Worm (Caenorhabditis elegans) whole organism, L4/young adult: ENCODE results near the gene nhr-68.
A peak's percentile ranks its signal among the peaks of the same experiment; 100 is the strongest.

Experiments used
- W03F9.2 ChIP-seq: fragments of 150-350 bp; optimal IDR thresholded peaks from 2 replicates; lab custom pipeline; 2014; ENCODE audit warnings: missing biosample characterization, missing genetic modification characterization
- dao-5 ChIP-seq: sonication (generic microtip); optimal IDR thresholded peaks from 2 replicates; lab custom pipeline; 2016; ENCODE audit warnings: missing genotype, missing genetic modification characterization, moderate library complexity, missing compliant biosample characterization
- him-1 ChIP-seq: sonication (generic microtip); optimal IDR thresholded peaks from 2 replicates; lab custom pipeline; 2016; ENCODE audit warnings: missing genotype, missing genetic modification reagents, missing genetic modification characterization, missing compliant biosample characterization

Gene nhr-68

ce11 chrV:11572803-11573490 lies at the start of gene nhr-68, which contains the start of gene H12C20.7:
Gene nhr-68 (plus strand): TSS chrV:11573440.
Gene H12C20.7 (minus strand): TSS chrV:11572990.
- TF ChIP-seq dao-5 (tag; lab: Kevin White, UChicago): no peak
- TF ChIP-seq W03F9.2 (tag; lab: Kevin White, UChicago): peak; percentile 60

- TF ChIP-seq him-1 (tag; lab: Kevin White, UChicago) (no peak), dao-5 (tag; lab: Kevin White, UChicago) (no peak), W03F9.2 (tag; lab: Kevin White, UChicago) (no peak)
Observed at ce11 chrV:11525338-11525737, 47.9 kb upstream of the nhr-68 start.

ce11 chrV:11526927-11527491 lies 46.2 kb upstream of the nhr-68 start:
- TF ChIP-seq him-1 (tag; lab: Kevin White, UChicago) (no peak), W03F9.2 (tag; lab: Kevin White, UChicago) (no peak), dao-5 (tag; lab: Kevin White, UChicago) (no peak)

- no peak for TF ChIP-seq dao-5 (tag; lab: Kevin White, UChicago)
- no peak for TF ChIP-seq W03F9.2 (tag; lab: Kevin White, UChicago)
- TF ChIP-seq him-1 (tag; lab: Kevin White, UChicago): no peak
Observed at ce11 chrV:11527531-11527930, 45.7 kb upstream of the nhr-68 start, which contains the start of gene ccch-1. Gene ccch-1 (plus strand): TSS chrV:11527831.

- TF ChIP-seq W03F9.2 (tag; lab: Kevin White, UChicago) (no peak), him-1 (tag; lab: Kevin White, UChicago) (no peak), dao-5 (tag; lab: Kevin White, UChicago) (no peak)
Observed at ce11 chrV:11528633-11529327, 44.5 kb upstream of the nhr-68 start.

- no peak for TF ChIP-seq dao-5 (tag; lab: Kevin White, UChicago)
- TF ChIP-seq him-1 (tag; lab: Kevin White, UChicago): no peak
- no peak for TF ChIP-seq W03F9.2 (tag; lab: Kevin White, UChicago)
Observed at ce11 chrV:11529541-11529940, 43.7 kb upstream of the nhr-68 start.

- TF ChIP-seq dao-5 (tag; lab: Kevin White, UChicago): no peak
- no peak for TF ChIP-seq W03F9.2 (tag; lab: Kevin White, UChicago)
- TF ChIP-seq him-1 (tag; lab: Kevin White, UChicago): no peak
Observed at ce11 chrV:11531100-11531499, 42.1 kb upstream of the nhr-68 start.

ce11 chrV:11531831-11532534 lies 41.3 kb upstream of the nhr-68 start:
- no peak for TF ChIP-seq him-1 (tag; lab: Kevin White, UChicago)
- peak; percentile 23 for TF ChIP-seq W03F9.2 (tag; lab: Kevin White, UChicago)
- TF ChIP-seq dao-5 (tag; lab: Kevin White, UChicago): peak; percentile 43

- TF ChIP-seq dao-5 (tag; lab: Kevin White, UChicago): no peak
- TF ChIP-seq him-1 (tag; lab: Kevin White, UChicago): no peak
- TF ChIP-seq W03F9.2 (tag; lab: Kevin White, UChicago): no peak
Observed at ce11 chrV:11532535-11532853, 40.7 kb upstream of the nhr-68 start.

ce11 chrV:11532964-11533363 lies 40.3 kb upstream of the nhr-68 start:
- TF ChIP-seq W03F9.2 (tag; lab: Kevin White, UChicago): no peak
- no peak for TF ChIP-seq dao-5 (tag; lab: Kevin White, UChicago)

ce11 chrV:11533365-11533949 lies 39.8 kb upstream of the nhr-68 start:
- TF ChIP-seq him-1 (tag; lab: Kevin White, UChicago): no peak
- no peak for TF ChIP-seq W03F9.2 (tag; lab: Kevin White, UChicago)
- TF ChIP-seq dao-5 (tag; lab: Kevin White, UChicago): no peak

- TF ChIP-seq W03F9.2 (tag; lab: Kevin White, UChicago) (no peak), dao-5 (tag; lab: Kevin White, UChicago) (no peak), him-1 (tag; lab: Kevin White, UChicago) (no peak)
Observed at ce11 chrV:11534495-11535189, 38.6 kb upstream of the nhr-68 start.
